Fruit fly (Drosophila melanogaster) whole organism, wandering third instar larva: ENCODE results near the gene CG42637.

ENCODE experiments used
- Dif ChIP-seq: fragments of 200-275, 200-300 bp; sonication (Bioruptor generic); optimal IDR thresholded peaks from 2 replicates; lab custom pipeline; 2018; ENCODE audit warnings: missing biosample characterization, missing genetic modification characterization; ENCODE audit not compliant: partially characterized antibody
- GATAd ChIP-seq: sonication (Bioruptor generic); optimal IDR thresholded peaks from 2 replicates; lab custom pipeline; 2016; ENCODE audit warnings: missing biosample characterization, missing genetic modification characterization
- Hnf4 ChIP-seq: fragments of 200-800 bp; sonication (Bioruptor generic); optimal IDR thresholded peaks from 2 replicates; lab custom pipeline; 2016; ENCODE audit warnings: missing biosample characterization, mild to moderate bottlenecking, missing genetic modification characterization
- OdsH ChIP-seq: fragments of 200-800 bp; sonication (Bioruptor generic); optimal IDR thresholded peaks from 2 replicates; lab custom pipeline; 2016; ENCODE audit warnings: missing biosample characterization, mild to moderate bottlenecking, missing genetic modification characterization
- br ChIP-seq: fragments of 200-800 bp; sonication (Bioruptor generic); optimal IDR thresholded peaks from 2 replicates; lab custom pipeline; 2016; ENCODE audit warnings: missing biosample characterization, missing genetic modification characterization
- pan ChIP-seq: fragments of >200 bp; optimal IDR thresholded peaks from 2 replicates; lab custom pipeline; 2017
- usp ChIP-seq: fragments of >200 bp; optimal IDR thresholded peaks from 2 replicates; lab custom pipeline; 2017; ENCODE audit warnings: missing biosample characterization, missing genetic modification characterization

- no peak for TF ChIP-seq GATAd
- no peak for TF ChIP-seq pan (lab: Kevin White, UChicago)
- TF ChIP-seq OdsH (GFP tag; lab: Kevin White, UChicago): no peak
- no peak for TF ChIP-seq usp (GFP tag; lab: Kevin White, UChicago)
- TF ChIP-seq Dif (GFP tag; lab: Kevin White, UChicago): no peak
- TF ChIP-seq Hnf4 (GFP tag; lab: Kevin White, UChicago): no peak
- TF ChIP-seq br (GFP tag; lab: Kevin White, UChicago): no peak
Measured at dm6 chr3L:19701106-19701505, 92.3 kb downstream of the CG42637 start.
